Worm (Caenorhabditis elegans) whole organism, L1 larva: Measurements from ENCODE around the gene C16D9.1.

Source experiments
- C16A3.4 ChIP-seq: fragments of 150-350 bp; optimal IDR thresholded peaks from 2 replicates; lab custom pipeline; 2014; ENCODE audit warnings: missing biosample characterization, missing genetic modification characterization
- C34B4.2 ChIP-seq: sonication (generic microtip); optimal IDR thresholded peaks from 2 replicates; lab custom pipeline; 2017; ENCODE audit warnings: mild to moderate bottlenecking, missing genetic modification characterization, missing compliant biosample characterization
- aha-1 ChIP-seq: fragments of 150-350 bp; optimal IDR thresholded peaks from 2 replicates; lab custom pipeline; 2014; ENCODE audit warnings: missing biosample characterization, missing genetic modification characterization
- aly-2 ChIP-seq: fragments of 150-350 bp; optimal IDR thresholded peaks from 2 replicates; lab custom pipeline; 2014; ENCODE audit warnings: missing biosample characterization, missing genetic modification characterization
- ceh-63 ChIP-seq: fragments of 200-800 bp; sonication (Bioruptor generic); optimal IDR thresholded peaks from 2 replicates; lab custom pipeline; 2018; ENCODE audit warnings: mild to moderate bottlenecking, missing genetic modification characterization, missing compliant biosample characterization
- ceh-82 ChIP-seq, 3 experiments: fragments of 150-350 bp in 1 of 3; sonication (generic microtip) in 2 of 3; optimal IDR thresholded peaks; 2 replicates each; lab custom pipeline; 2014 to 2017; ENCODE audit warnings: missing biosample characterization in 3 of 3, missing genetic modification characterization in 3 of 3
- ceh-88 ChIP-seq: fragments of 200-800 bp; sonication (Bioruptor generic); IDR thresholded peaks from 2 replicates; pipeline ENCODE4 v1.3.6; 2022; ENCODE audit warnings: missing genetic modification characterization, missing compliant biosample characterization
- dpl-1 ChIP-seq, 3 experiments: fragments of 150-350 bp in 2 of 3; sonication (generic microtip) in 1 of 3; optimal IDR thresholded peaks; 2 replicates each; lab custom pipeline; 2014 to 2017; ENCODE audit warnings: missing biosample characterization in 3 of 3, missing genetic modification characterization in 3 of 3, missing genetic modification reagents in 3 of 3
- dsc-1 ChIP-seq: sonication (generic microtip); optimal IDR thresholded peaks from 2 replicates; lab custom pipeline; 2016; ENCODE audit warnings: mild to moderate bottlenecking, missing genetic modification characterization, missing compliant biosample characterization
- egl-13 ChIP-seq: sonication (generic microtip); optimal IDR thresholded peaks from 2 replicates; lab custom pipeline; 2016; ENCODE audit warnings: missing genotype, missing genetic modification reagents, missing genetic modification characterization, missing compliant biosample characterization
- elt-2 ChIP-seq: sonication (generic microtip); optimal IDR thresholded peaks from 2 replicates; lab custom pipeline; 2016; ENCODE audit warnings: missing genetic modification characterization, mild to moderate bottlenecking, inconsistent platforms, missing compliant biosample characterization, missing genetic modification reagents
- elt-3 ChIP-seq, 6 experiments: fragments of 150-350 bp in 1 of 6; sonication (generic microtip); optimal IDR thresholded peaks; 2 replicates each; lab custom pipeline; 2017 to 2018; ENCODE audit warnings: missing biosample characterization in 6 of 6, missing genetic modification characterization in 6 of 6, inconsistent platforms in 1 of 6
- fkh-10 ChIP-seq: sonication (generic microtip); optimal IDR thresholded peaks from 2 replicates; lab custom pipeline; 2017; ENCODE audit warnings: missing biosample characterization, missing genetic modification reagents, missing genetic modification characterization
- fkh-8 ChIP-seq: sonication (generic microtip); optimal IDR thresholded peaks from 2 replicates; lab custom pipeline; 2016; ENCODE audit warnings: mild to moderate bottlenecking, missing genetic modification characterization, missing compliant biosample characterization
- fos-1 ChIP-seq: fragments of 150-350 bp; optimal IDR thresholded peaks from 2 replicates; lab custom pipeline; 2014; ENCODE audit warnings: missing biosample characterization, missing genetic modification characterization
- grh-1 ChIP-seq: fragments of 200-800 bp; sonication (Bioruptor generic); IDR thresholded peaks from 2 replicates; pipeline ENCODE4 v1.3.6; 2022; ENCODE audit warnings: missing genetic modification reagents, missing genetic modification characterization, missing compliant biosample characterization
- hlh-17 ChIP-seq: fragments of 200-800 bp; sonication (Bioruptor generic); optimal IDR thresholded peaks from 2 replicates; lab custom pipeline; 2018; ENCODE audit warnings: missing genetic modification characterization, mild to moderate bottlenecking, missing compliant biosample characterization, moderate library complexity, borderline replicate concordance
- hpl-2 ChIP-seq: fragments of 150-350 bp; optimal IDR thresholded peaks from 2 replicates; lab custom pipeline; 2014; ENCODE audit warnings: missing biosample characterization, missing genetic modification reagents, missing genetic modification characterization
- jun-1 ChIP-seq: fragments of 150-350 bp; optimal IDR thresholded peaks from 2 replicates; lab custom pipeline; 2014; ENCODE audit warnings: missing biosample characterization, missing genetic modification reagents, missing genetic modification characterization
- lin-13 ChIP-seq: fragments of 150-350 bp; optimal IDR thresholded peaks from 2 replicates; lab custom pipeline; 2014; ENCODE audit warnings: missing biosample characterization, missing genetic modification reagents, missing genetic modification characterization
- lin-15B ChIP-seq: fragments of 150-350 bp; sonication (generic microtip); optimal IDR thresholded peaks from 3 replicates; lab custom pipeline; 2014; ENCODE audit warnings: missing biosample characterization, missing genetic modification characterization
- lin-35 ChIP-seq, 2 experiments: fragments of 150-350 bp; optimal IDR thresholded peaks; 2 replicates each; lab custom pipeline; 2014; ENCODE audit warnings: missing biosample characterization in 2 of 2, missing genetic modification characterization in 2 of 2, missing genetic modification reagents in 2 of 2
- lin-39 ChIP-seq: fragments of 150-350 bp; optimal IDR thresholded peaks from 2 replicates; lab custom pipeline; 2014; ENCODE audit warnings: missing biosample characterization, missing genetic modification reagents, missing genetic modification characterization
- lsy-2 ChIP-seq, 2 experiments: fragments of 150-350 bp; optimal IDR thresholded peaks; 2 replicates each; lab custom pipeline; 2014; ENCODE audit warnings: missing biosample characterization in 2 of 2, missing genetic modification characterization in 2 of 2
- mab-9 ChIP-seq: fragments of 200-800 bp; sonication (Bioruptor generic); IDR thresholded peaks from 2 replicates; pipeline ENCODE4 v1.3.6; 2022; ENCODE audit warnings: missing genetic modification reagents, missing genetic modification characterization, missing compliant biosample characterization
- mef-2 ChIP-seq: fragments of 150-350 bp; optimal IDR thresholded peaks from 2 replicates; lab custom pipeline; 2014; ENCODE audit warnings: missing biosample characterization, missing genetic modification characterization
- mep-1 ChIP-seq: fragments of 150-350 bp; optimal IDR thresholded peaks from 2 replicates; lab custom pipeline; 2014; ENCODE audit warnings: missing biosample characterization, missing genetic modification characterization
- nhr-11 ChIP-seq: fragments of 150-350 bp; optimal IDR thresholded peaks from 2 replicates; lab custom pipeline; 2014; ENCODE audit warnings: missing biosample characterization, missing genetic modification characterization
- nhr-19 ChIP-seq: fragments of 200-800 bp; sonication (Bioruptor generic); conservative IDR thresholded peaks from 2 replicates; pipeline ENCODE4 v1.3.6; 2022; ENCODE audit warnings: missing genetic modification characterization, missing compliant biosample characterization
- nhr-237 ChIP-seq: fragments of 150-350 bp; optimal IDR thresholded peaks from 2 replicates; lab custom pipeline; 2014; ENCODE audit warnings: missing biosample characterization, missing genetic modification characterization
- nhr-28 ChIP-seq: fragments of 150-350 bp; optimal IDR thresholded peaks from 2 replicates; lab custom pipeline; 2014; ENCODE audit warnings: missing biosample characterization, missing genetic modification characterization
- nhr-47 ChIP-seq: sonication (generic microtip); optimal IDR thresholded peaks from 2 replicates; lab custom pipeline; 2016; ENCODE audit warnings: mild to moderate bottlenecking, missing genetic modification characterization, moderate library complexity, missing compliant biosample characterization
- nhr-76 ChIP-seq: sonication (generic microtip); optimal IDR thresholded peaks from 2 replicates; lab custom pipeline; 2017; ENCODE audit warnings: missing biosample characterization, missing genetic modification characterization
- nhr-77 ChIP-seq: fragments of 150-350 bp; optimal IDR thresholded peaks from 2 replicates; lab custom pipeline; 2014; ENCODE audit warnings: missing biosample characterization, missing genetic modification characterization
- nhr-84 ChIP-seq: sonication (generic microtip); optimal IDR thresholded peaks from 2 replicates; lab custom pipeline; 2017; ENCODE audit warnings: missing biosample characterization, missing genetic modification characterization
- nhr-85 ChIP-seq: sonication (generic microtip); peaks from one replicate; lab custom pipeline; 2016; ENCODE audit warnings: missing genetic modification characterization, inconsistent platforms, missing compliant biosample characterization
- nhr-90 ChIP-seq: sonication (generic microtip); optimal IDR thresholded peaks from 2 replicates; lab custom pipeline; 2016; ENCODE audit warnings: mild to moderate bottlenecking, missing genetic modification characterization, missing compliant biosample characterization; ENCODE audit not compliant: poor library complexity
- pag-3 ChIP-seq: sonication (generic microtip); optimal IDR thresholded peaks from 2 replicates; lab custom pipeline; 2017; ENCODE audit warnings: missing genetic modification characterization, mild to moderate bottlenecking, missing compliant biosample characterization, antibody characterized with exemption, borderline replicate concordance; ENCODE audit not compliant: insufficient read depth
- pqm-1 ChIP-seq: sonication (generic microtip); optimal IDR thresholded peaks from 3 replicates; lab custom pipeline; 2017; ENCODE audit warnings: missing biosample characterization, missing genetic modification characterization
- rnt-1 ChIP-seq: sonication (generic microtip); optimal IDR thresholded peaks from 2 replicates; lab custom pipeline; 2016; ENCODE audit warnings: mild to moderate bottlenecking, missing genetic modification characterization, moderate library complexity, missing compliant biosample characterization
- snu-23 ChIP-seq: sonication (generic microtip); optimal IDR thresholded peaks from 2 replicates; lab custom pipeline; 2016; ENCODE audit warnings: missing genetic modification characterization, missing compliant biosample characterization
- sptf-1 ChIP-seq: fragments of 150-350 bp; optimal IDR thresholded peaks from 2 replicates; lab custom pipeline; 2014; ENCODE audit warnings: missing biosample characterization, missing genetic modification characterization
- swsn-7 ChIP-seq: sonication (generic microtip); optimal IDR thresholded peaks from 2 replicates; lab custom pipeline; 2016; ENCODE audit warnings: missing genetic modification characterization, missing compliant biosample characterization
- tbx-2 ChIP-seq: sonication (generic microtip); optimal IDR thresholded peaks from 2 replicates; lab custom pipeline; 2016; ENCODE audit warnings: missing genetic modification characterization, missing compliant biosample characterization
- tlp-1 ChIP-seq: fragments of 150-350 bp; optimal IDR thresholded peaks from 2 replicates; lab custom pipeline; 2014; ENCODE audit warnings: missing biosample characterization, missing genetic modification characterization
- unc-62 ChIP-seq: fragments of 150-350 bp; optimal IDR thresholded peaks from 2 replicates; lab custom pipeline; 2014; ENCODE audit warnings: missing biosample characterization, missing genetic modification reagents, missing genetic modification characterization
- unc-86 ChIP-seq: sonication (generic microtip); optimal IDR thresholded peaks from 2 replicates; lab custom pipeline; 2016; ENCODE audit warnings: missing genetic modification characterization, missing compliant biosample characterization
- vab-15 ChIP-seq: sonication (generic microtip); optimal IDR thresholded peaks from 2 replicates; lab custom pipeline; 2017; ENCODE audit warnings: missing genotype, mild to moderate bottlenecking, missing genetic modification characterization, missing compliant biosample characterization
- xbp-1 ChIP-seq: sonication (generic microtip); optimal IDR thresholded peaks from 2 replicates; lab custom pipeline; 2016; ENCODE audit warnings: missing genetic modification characterization, missing compliant biosample characterization
- zip-4 ChIP-seq: fragments of 200-800 bp; sonication (Bioruptor generic); optimal IDR thresholded peaks from 2 replicates; lab custom pipeline; 2018; ENCODE audit warnings: mild to moderate bottlenecking, missing genetic modification characterization, moderate library complexity, missing compliant biosample characterization
- ztf-11 ChIP-seq, 2 experiments: sonication (generic microtip); optimal IDR thresholded peaks; 2 replicates each; lab custom pipeline; 2016 to 2017; ENCODE audit warnings: missing genetic modification characterization in 2 of 2, missing biosample characterization in 1 of 2, missing compliant biosample characterization in 1 of 2

The C16D9.1 gene

ce11 chrV:8230056-8230455 lies 29.1 kb upstream of the C16D9.1 start (continued):
- TF ChIP-seq xbp-1 = no peak
- TF ChIP-seq ceh-63 (GFP tag; lab: Kevin White, UChicago) = no peak
- no peak for TF ChIP-seq elt-3 (tag; optimal IDR thresholded peaks at IDR 0.05; lab: Kevin White, UChicago)
- TF ChIP-seq fos-1 = no peak
- TF ChIP-seq sptf-1 (tag; lab: Kevin White, UChicago) = no peak
- no peak for TF ChIP-seq unc-62 (GFP tag; lab: Kevin White, UChicago)
- peak in 1 of 2 experiments; percentile 11 for TF ChIP-seq lsy-2 (tag; optimal IDR thresholded peaks at IDR 0.05; lab: Kevin White, UChicago)
- TF ChIP-seq nhr-84 (tag; lab: Kevin White, UChicago) = no peak
- TF ChIP-seq nhr-90 (tag; lab: Kevin White, UChicago) = no peak
- TF ChIP-seq ceh-88 (GFP tag; lab: Robert Waterston, UW) = no peak
- TF ChIP-seq lin-39 (tag; lab: Kevin White, UChicago) = no peak
- no peak for TF ChIP-seq pag-3
- no peak for TF ChIP-seq nhr-28 (tag; lab: Kevin White, UChicago)
- TF ChIP-seq hpl-2 (GFP tag; lab: Kevin White, UChicago) = no peak
- TF ChIP-seq egl-13 (tag; lab: Kevin White, UChicago) = no peak
- peak in 1 of 2 experiments; percentile 12 for TF ChIP-seq lin-35 (GFP tag; optimal IDR thresholded peaks at IDR 0.05; lab: Kevin White, UChicago)
- TF ChIP-seq C34B4.2 (tag; lab: Kevin White, UChicago) = no peak
- no peak for TF ChIP-seq aha-1
- no peak for TF ChIP-seq aly-2 (tag; lab: Kevin White, UChicago)
- TF ChIP-seq hlh-17 (GFP tag; lab: Kevin White, UChicago) = no peak
- TF ChIP-seq snu-23 = peak; percentile 24
- no peak for TF ChIP-seq mef-2 (tag; lab: Kevin White, UChicago)
- TF ChIP-seq zip-4 = no peak
- TF ChIP-seq grh-1 (GFP tag; lab: Robert Waterston, UW) = no peak
- TF ChIP-seq ceh-82 (tag; optimal IDR thresholded peaks at IDR 0.05; lab: Kevin White, UChicago) = no peak
- TF ChIP-seq nhr-237 = no peak
- peak; percentile 23 for TF ChIP-seq nhr-19 (GFP tag; lab: Robert Waterston, UW)
- TF ChIP-seq lin-15B (tag; lab: Kevin White, UChicago) = no peak
- TF ChIP-seq nhr-11 (tag; lab: Kevin White, UChicago) = no peak
- TF ChIP-seq mep-1 (tag; lab: Kevin White, UChicago) = no peak
- TF ChIP-seq unc-86 (tag; lab: Kevin White, UChicago) = no peak
- peak in 1 of 3 experiments; percentile 9 for TF ChIP-seq dpl-1 (GFP tag; optimal IDR thresholded peaks at IDR 0.05; lab: Kevin White, UChicago)
- no peak for TF ChIP-seq lin-13 (GFP tag; lab: Kevin White, UChicago)
- TF ChIP-seq dsc-1 (tag; lab: Kevin White, UChicago) = no peak

- TF ChIP-seq pqm-1 (tag; lab: Kevin White, UChicago) = no peak
- TF ChIP-seq nhr-85 (tag; lab: Kevin White, UChicago) = peak; percentile 69
- peak; percentile 16 to 77 for TF ChIP-seq lin-35 (GFP tag; optimal IDR thresholded peaks at IDR 0.05; lab: Kevin White, UChicago)
- no peak for TF ChIP-seq jun-1
- no peak for TF ChIP-seq sptf-1 (tag; lab: Kevin White, UChicago)
- no peak for TF ChIP-seq unc-86 (tag; lab: Kevin White, UChicago)
- TF ChIP-seq C16A3.4 (tag; lab: Kevin White, UChicago) = peak; percentile 46
- no peak for TF ChIP-seq vab-15
- no peak for TF ChIP-seq rnt-1 (tag; lab: Kevin White, UChicago)
- peak in 1 of 2 experiments; percentile 52 for TF ChIP-seq lsy-2 (tag; optimal IDR thresholded peaks at IDR 0.05; lab: Kevin White, UChicago)
- no peak for TF ChIP-seq unc-62 (GFP tag; lab: Kevin White, UChicago)
- TF ChIP-seq nhr-76 = no peak
- no peak for TF ChIP-seq tbx-2 (tag; lab: Kevin White, UChicago)
- TF ChIP-seq nhr-77 (tag; lab: Kevin White, UChicago) = peak; percentile 47
- TF ChIP-seq lin-13 (GFP tag; lab: Kevin White, UChicago) = peak; percentile 21
- TF ChIP-seq ztf-11 (tag; optimal IDR thresholded peaks at IDR 0.05; lab: Kevin White, UChicago) = no peak
- no peak for TF ChIP-seq aha-1
- no peak for TF ChIP-seq fkh-8 (tag; lab: Kevin White, UChicago)
- no peak for TF ChIP-seq nhr-28 (tag; lab: Kevin White, UChicago)
- no peak for TF ChIP-seq mab-9 (GFP tag; lab: Robert Waterston, UW)
- TF ChIP-seq tlp-1 (tag; lab: Kevin White, UChicago) = no peak
- TF ChIP-seq elt-2 (tag; lab: Kevin White, UChicago) = no peak
- TF ChIP-seq mef-2 (tag; lab: Kevin White, UChicago) = no peak
- peak; percentile 63 for TF ChIP-seq snu-23
- peak in 1 of 3 experiments; percentile 23 for TF ChIP-seq ceh-82 (tag; optimal IDR thresholded peaks at IDR 0.05; lab: Kevin White, UChicago)
- TF ChIP-seq C34B4.2 (tag; lab: Kevin White, UChicago) = no peak
- no peak for TF ChIP-seq fkh-10 (GFP tag; lab: Kevin White, UChicago)
- TF ChIP-seq nhr-47 (tag; lab: Kevin White, UChicago) = peak; percentile 24
- no peak for TF ChIP-seq zip-4
- TF ChIP-seq swsn-7 (tag; lab: Kevin White, UChicago) = peak; percentile 20
Measured at ce11 chrV:8235331-8235730, 23.8 kb upstream of the C16D9.1 start.
